Worm (Caenorhabditis elegans) whole organism, L1 larva: ENCODE data around the gene C06E1.1.

Source experiments
- C04F5.9 ChIP-seq: sonication (generic microtip); optimal IDR thresholded peaks from 2 replicates; lab custom pipeline; 2016; ENCODE audit warnings: missing genetic modification characterization, missing compliant biosample characterization
- C16A3.4 ChIP-seq: fragments of 150-350 bp; optimal IDR thresholded peaks from 2 replicates; lab custom pipeline; 2014; ENCODE audit warnings: missing biosample characterization, missing genetic modification characterization
- C34B4.2 ChIP-seq: sonication (generic microtip); optimal IDR thresholded peaks from 2 replicates; lab custom pipeline; 2017; ENCODE audit warnings: mild to moderate bottlenecking, missing genetic modification characterization, missing compliant biosample characterization
- Y116A8C.19 ChIP-seq: sonication (generic microtip); optimal IDR thresholded peaks from 2 replicates; lab custom pipeline; 2016; ENCODE audit warnings: missing compliant biosample characterization, missing genetic modification characterization, borderline replicate concordance
- alr-1 ChIP-seq: fragments of 200-800 bp; sonication (Bioruptor generic); optimal IDR thresholded peaks from 2 replicates; lab custom pipeline; 2018; ENCODE audit warnings: borderline replicate concordance, mild to moderate bottlenecking, missing genetic modification characterization, missing compliant biosample characterization
- aly-2 ChIP-seq: fragments of 150-350 bp; optimal IDR thresholded peaks from 2 replicates; lab custom pipeline; 2014; ENCODE audit warnings: missing biosample characterization, missing genetic modification characterization
- ama-1 ChIP-seq: fragments of 150-350 bp; optimal IDR thresholded peaks from 2 replicates; lab custom pipeline; 2014
- blmp-1 ChIP-seq: fragments of 150-350 bp; optimal IDR thresholded peaks from 2 replicates; lab custom pipeline; 2014; ENCODE audit warnings: missing biosample characterization, missing genetic modification characterization
- ceh-90 ChIP-seq: sonication (generic microtip); optimal IDR thresholded peaks from 2 replicates; lab custom pipeline; 2016; ENCODE audit warnings: missing genetic modification characterization, missing compliant biosample characterization
- dpl-1 ChIP-seq, 3 experiments: fragments of 150-350 bp in 2 of 3; sonication (generic microtip) in 1 of 3; optimal IDR thresholded peaks; 2 replicates each; lab custom pipeline; 2014 to 2017; ENCODE audit warnings: missing biosample characterization in 3 of 3, missing genetic modification characterization in 3 of 3, missing genetic modification reagents in 3 of 3
- elt-3 ChIP-seq, 6 experiments: fragments of 150-350 bp in 1 of 6; sonication (generic microtip); optimal IDR thresholded peaks; 2 replicates each; lab custom pipeline; 2017 to 2018; ENCODE audit warnings: missing biosample characterization in 6 of 6, missing genetic modification characterization in 6 of 6, inconsistent platforms in 1 of 6
- ets-5 ChIP-seq: fragments of 200-800 bp; sonication (Bioruptor generic); IDR thresholded peaks from 2 replicates; pipeline ENCODE4 v1.3.6; 2022; ENCODE audit warnings: missing genetic modification characterization, missing compliant biosample characterization
- fkh-4 ChIP-seq: sonication (generic microtip); optimal IDR thresholded peaks from 2 replicates; lab custom pipeline; 2016; ENCODE audit warnings: missing compliant biosample characterization, missing genetic modification characterization, borderline replicate concordance
- fkh-8 ChIP-seq: sonication (generic microtip); optimal IDR thresholded peaks from 2 replicates; lab custom pipeline; 2016; ENCODE audit warnings: mild to moderate bottlenecking, missing genetic modification characterization, missing compliant biosample characterization
- fos-1 ChIP-seq: fragments of 150-350 bp; optimal IDR thresholded peaks from 2 replicates; lab custom pipeline; 2014; ENCODE audit warnings: missing biosample characterization, missing genetic modification characterization
- hlh-17 ChIP-seq: fragments of 200-800 bp; sonication (Bioruptor generic); optimal IDR thresholded peaks from 2 replicates; lab custom pipeline; 2018; ENCODE audit warnings: missing genetic modification characterization, mild to moderate bottlenecking, missing compliant biosample characterization, moderate library complexity, borderline replicate concordance
- hlh-4 ChIP-seq: sonication (generic microtip); optimal IDR thresholded peaks from 2 replicates; lab custom pipeline; 2016; ENCODE audit warnings: mild to moderate bottlenecking, missing genetic modification characterization, missing compliant biosample characterization
- irx-1 ChIP-seq: sonication (generic microtip); optimal IDR thresholded peaks from 2 replicates; lab custom pipeline; 2016; ENCODE audit warnings: missing genetic modification characterization, missing compliant biosample characterization
- lin-13 ChIP-seq: fragments of 150-350 bp; optimal IDR thresholded peaks from 2 replicates; lab custom pipeline; 2014; ENCODE audit warnings: missing biosample characterization, missing genetic modification reagents, missing genetic modification characterization
- lin-14 ChIP-seq: fragments of 200-800 bp; sonication (Bioruptor generic); optimal IDR thresholded peaks from 2 replicates; lab custom pipeline; 2018; ENCODE audit warnings: mild to moderate bottlenecking, missing genetic modification characterization, moderate library complexity, missing compliant biosample characterization
- lin-15B ChIP-seq: fragments of 150-350 bp; sonication (generic microtip); optimal IDR thresholded peaks from 3 replicates; lab custom pipeline; 2014; ENCODE audit warnings: missing biosample characterization, missing genetic modification characterization
- lin-35 ChIP-seq, 2 experiments: fragments of 150-350 bp; optimal IDR thresholded peaks; 2 replicates each; lab custom pipeline; 2014; ENCODE audit warnings: missing biosample characterization in 2 of 2, missing genetic modification characterization in 2 of 2, missing genetic modification reagents in 2 of 2
- lir-3 ChIP-seq: sonication (generic microtip); optimal IDR thresholded peaks from 2 replicates; lab custom pipeline; 2016; ENCODE audit warnings: mild to moderate bottlenecking, missing genetic modification characterization, moderate library complexity, missing compliant biosample characterization; ENCODE audit not compliant: poor library complexity
- lsy-2 ChIP-seq, 2 experiments: fragments of 150-350 bp; optimal IDR thresholded peaks; 2 replicates each; lab custom pipeline; 2014; ENCODE audit warnings: missing biosample characterization in 2 of 2, missing genetic modification characterization in 2 of 2
- mef-2 ChIP-seq: fragments of 150-350 bp; optimal IDR thresholded peaks from 2 replicates; lab custom pipeline; 2014; ENCODE audit warnings: missing biosample characterization, missing genetic modification characterization
- nhr-12 ChIP-seq: sonication (generic microtip); optimal IDR thresholded peaks from 2 replicates; lab custom pipeline; 2017; ENCODE audit warnings: missing biosample characterization, missing genetic modification characterization
- nhr-19 ChIP-seq: fragments of 200-800 bp; sonication (Bioruptor generic); conservative IDR thresholded peaks from 2 replicates; pipeline ENCODE4 v1.3.6; 2022; ENCODE audit warnings: missing genetic modification characterization, missing compliant biosample characterization
- nhr-20 ChIP-seq: sonication (generic microtip); optimal IDR thresholded peaks from 2 replicates; lab custom pipeline; 2016; ENCODE audit warnings: mild to moderate bottlenecking, missing genetic modification characterization, missing compliant biosample characterization
- nhr-237 ChIP-seq: fragments of 150-350 bp; optimal IDR thresholded peaks from 2 replicates; lab custom pipeline; 2014; ENCODE audit warnings: missing biosample characterization, missing genetic modification characterization
- nhr-47 ChIP-seq: sonication (generic microtip); optimal IDR thresholded peaks from 2 replicates; lab custom pipeline; 2016; ENCODE audit warnings: mild to moderate bottlenecking, missing genetic modification characterization, moderate library complexity, missing compliant biosample characterization
- nhr-76 ChIP-seq: sonication (generic microtip); optimal IDR thresholded peaks from 2 replicates; lab custom pipeline; 2017; ENCODE audit warnings: missing biosample characterization, missing genetic modification characterization
- nhr-77 ChIP-seq: fragments of 150-350 bp; optimal IDR thresholded peaks from 2 replicates; lab custom pipeline; 2014; ENCODE audit warnings: missing biosample characterization, missing genetic modification characterization
- nhr-84 ChIP-seq: sonication (generic microtip); optimal IDR thresholded peaks from 2 replicates; lab custom pipeline; 2017; ENCODE audit warnings: missing biosample characterization, missing genetic modification characterization
- nhr-85 ChIP-seq: sonication (generic microtip); peaks from one replicate; lab custom pipeline; 2016; ENCODE audit warnings: missing genetic modification characterization, inconsistent platforms, missing compliant biosample characterization
- pax-3 ChIP-seq: fragments of 200-800 bp; sonication (Bioruptor generic); optimal IDR thresholded peaks from 2 replicates; lab custom pipeline; 2018; ENCODE audit warnings: mild to moderate bottlenecking, missing genetic modification characterization, moderate library complexity, missing compliant biosample characterization
- pqm-1 ChIP-seq: sonication (generic microtip); optimal IDR thresholded peaks from 3 replicates; lab custom pipeline; 2017; ENCODE audit warnings: missing biosample characterization, missing genetic modification characterization
- rnt-1 ChIP-seq: sonication (generic microtip); optimal IDR thresholded peaks from 2 replicates; lab custom pipeline; 2016; ENCODE audit warnings: mild to moderate bottlenecking, missing genetic modification characterization, moderate library complexity, missing compliant biosample characterization
- skn-1 ChIP-seq: fragments of 150-350 bp; optimal IDR thresholded peaks from 2 replicates; lab custom pipeline; 2014; ENCODE audit warnings: missing biosample characterization, missing genetic modification characterization
- snu-23 ChIP-seq: sonication (generic microtip); optimal IDR thresholded peaks from 2 replicates; lab custom pipeline; 2016; ENCODE audit warnings: missing genetic modification characterization, missing compliant biosample characterization
- sox-4 ChIP-seq: sonication (generic microtip); optimal IDR thresholded peaks from 2 replicates; lab custom pipeline; 2016; ENCODE audit warnings: missing genetic modification characterization, missing compliant biosample characterization
- sptf-1 ChIP-seq: fragments of 150-350 bp; optimal IDR thresholded peaks from 2 replicates; lab custom pipeline; 2014; ENCODE audit warnings: missing biosample characterization, missing genetic modification characterization
- tlp-1 ChIP-seq: fragments of 150-350 bp; optimal IDR thresholded peaks from 2 replicates; lab custom pipeline; 2014; ENCODE audit warnings: missing biosample characterization, missing genetic modification characterization
- unc-30 ChIP-seq: sonication (generic microtip); optimal IDR thresholded peaks from 2 replicates; lab custom pipeline; 2017; ENCODE audit warnings: missing biosample characterization, missing genetic modification characterization
- unc-98 ChIP-seq: fragments of 200-800 bp; sonication (Bioruptor generic); IDR thresholded peaks from 2 replicates; pipeline ENCODE4 v1.3.6; 2022; ENCODE audit warnings: missing genetic modification characterization, missing compliant biosample characterization
- vab-15 ChIP-seq: sonication (generic microtip); optimal IDR thresholded peaks from 2 replicates; lab custom pipeline; 2017; ENCODE audit warnings: missing genotype, mild to moderate bottlenecking, missing genetic modification characterization, missing compliant biosample characterization
- xbp-1 ChIP-seq: sonication (generic microtip); optimal IDR thresholded peaks from 2 replicates; lab custom pipeline; 2016; ENCODE audit warnings: missing genetic modification characterization, missing compliant biosample characterization
- zip-4 ChIP-seq: fragments of 200-800 bp; sonication (Bioruptor generic); optimal IDR thresholded peaks from 2 replicates; lab custom pipeline; 2018; ENCODE audit warnings: mild to moderate bottlenecking, missing genetic modification characterization, moderate library complexity, missing compliant biosample characterization
- ztf-4 ChIP-seq: fragments of 150-350 bp; optimal IDR thresholded peaks from 2 replicates; lab custom pipeline; 2014; ENCODE audit warnings: missing biosample characterization, missing genetic modification characterization

Gene C06E1.1

DNA sequence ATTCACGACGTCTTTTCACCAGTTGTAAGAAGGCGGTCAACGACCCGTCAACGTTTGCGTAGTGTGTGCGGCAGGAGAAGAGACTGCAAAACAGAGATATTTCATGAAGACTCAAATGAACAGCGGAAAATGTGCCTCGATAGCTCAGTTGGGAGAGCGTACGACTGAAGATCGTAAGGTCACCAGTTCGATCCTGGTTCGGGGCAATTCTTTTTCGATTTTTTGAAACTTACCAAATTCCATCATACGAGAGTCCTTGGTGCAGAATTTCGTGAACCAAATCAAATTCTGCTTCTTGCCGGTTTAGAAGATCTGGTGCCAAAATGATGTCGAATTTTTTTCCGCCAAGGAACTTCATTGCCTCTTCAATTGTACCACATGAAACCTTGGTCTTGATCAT, 47.3 kb downstream of the C06E1.1 start (continued):
- no peak for TF ChIP-seq blmp-1
- TF ChIP-seq mef-2 (tag; lab: Kevin White, UChicago), result no peak
- TF ChIP-seq nhr-85 (tag; lab: Kevin White, UChicago), result peak; percentile 80
- TF ChIP-seq elt-3 (tag; optimal IDR thresholded peaks at IDR 0.05; lab: Kevin White, UChicago), result no peak
- peak; percentile 46 for TF ChIP-seq snu-23 (GFP tag; lab: Kevin White, UChicago)
- no peak for TF ChIP-seq Y116A8C.19
- peak; percentile 23 to 45 for TF ChIP-seq lsy-2 (tag; optimal IDR thresholded peaks at IDR 0.05; lab: Kevin White, UChicago)
- TF ChIP-seq pqm-1, result no peak
- TF ChIP-seq fos-1, result no peak
- TF ChIP-seq fkh-4 (tag; lab: Kevin White, UChicago), result no peak
- TF ChIP-seq lir-3 (tag; lab: Kevin White, UChicago), result no peak

DNA sequence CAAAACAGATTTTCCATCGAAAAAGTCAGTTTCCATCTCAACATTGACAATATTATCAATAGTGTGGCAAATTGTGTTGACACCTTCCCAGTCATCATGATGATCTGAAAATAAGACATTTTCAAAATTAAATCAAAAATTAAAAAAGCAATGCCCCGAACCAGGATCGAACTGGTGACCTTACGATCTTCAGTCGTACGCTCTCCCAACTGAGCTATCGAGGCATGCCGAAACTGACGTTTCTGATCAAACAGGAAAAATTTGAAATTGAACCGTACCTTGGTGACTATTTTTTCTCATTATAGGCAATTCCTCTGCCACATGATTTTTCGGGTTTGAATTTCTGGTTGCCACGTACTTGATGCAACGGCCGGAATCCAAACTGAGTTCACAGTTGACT, 47.8 kb downstream of the C06E1.1 start:
- TF ChIP-seq lin-15B (tag; lab: Kevin White, UChicago) (no peak), C16A3.4 (no peak), hlh-17 (GFP tag; lab: Kevin White, UChicago) (no peak), xbp-1 (tag; lab: Kevin White, UChicago) (no peak), zip-4 (GFP tag; lab: Kevin White, UChicago) (no peak), pax-3 (tag; lab: Kevin White, UChicago) (no peak), vab-15 (tag; lab: Kevin White, UChicago) (no peak), unc-30 (tag; lab: Kevin White, UChicago) (no peak), blmp-1 (no peak), ama-1 (lab: Kevin White, UChicago) (no peak), pqm-1 (no peak)

DNA sequence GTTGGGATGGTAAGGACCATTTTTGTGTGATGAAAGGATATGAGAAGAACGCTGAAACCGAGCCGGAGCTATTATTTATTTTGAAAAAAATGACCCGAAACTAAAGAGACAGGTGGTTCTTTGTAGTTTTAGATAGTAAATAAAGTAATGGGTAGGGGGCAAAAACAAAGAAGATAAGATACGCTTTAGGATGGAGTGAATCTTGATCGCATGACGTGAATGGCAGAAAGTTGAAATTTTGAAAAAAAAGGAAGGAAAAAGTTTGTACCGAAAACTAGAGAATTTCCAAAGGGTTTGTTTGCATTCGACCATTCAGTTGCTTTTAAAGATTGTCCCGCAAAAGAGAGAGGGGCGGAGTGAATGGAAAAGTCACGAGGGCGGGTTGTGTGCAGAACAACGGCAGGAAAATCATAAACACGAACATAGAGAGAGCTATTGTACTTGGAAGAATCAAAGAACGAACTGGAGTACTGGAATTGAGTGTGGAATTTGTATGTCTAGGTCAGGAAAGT, 48.3 kb downstream of the C06E1.1 start, which contains the start of gene F22B7.9:
F22B7.9 (minus strand) TSS at position 51 of the 512 bp plus-strand sequence.
- TF ChIP-seq nhr-47 (tag; lab: Kevin White, UChicago) (peak; percentile 30), nhr-12 (tag; lab: Kevin White, UChicago) (no peak), blmp-1 (no peak), fkh-4 (tag; lab: Kevin White, UChicago) (no peak), C16A3.4 (peak; percentile 10), ama-1 (lab: Kevin White, UChicago) (peak; percentile 83), unc-98 (GFP tag; lab: Robert Waterston, UW) (no peak), ceh-90 (tag; lab: Kevin White, UChicago) (no peak), aly-2 (tag; lab: Kevin White, UChicago) (no peak), dpl-1 (GFP tag; optimal IDR thresholded peaks at IDR 0.05; lab: Kevin White, UChicago) (peak in 1 of 3 experiments; percentile 9), nhr-19 (peak; percentile 42), tlp-1 (no peak), lin-35 (GFP tag; optimal IDR thresholded peaks at IDR 0.05; lab: Kevin White, UChicago) (peak in 1 of 2 experiments; percentile 34), lin-13 (no peak), C34B4.2 (no peak), irx-1 (tag; lab: Kevin White, UChicago) (no peak), sptf-1 (no peak), rnt-1 (tag; lab: Kevin White, UChicago) (peak; percentile 11), xbp-1 (tag; lab: Kevin White, UChicago) (no peak), ztf-4 (tag; lab: Kevin White, UChicago) (no peak), fkh-8 (no peak), nhr-85 (tag; lab: Kevin White, UChicago) (peak; percentile 81), alr-1 (tag; lab: Kevin White, UChicago) (no peak), lsy-2 (tag; optimal IDR thresholded peaks at IDR 0.05; lab: Kevin White, UChicago) (peak in 1 of 2 experiments; percentile 18), nhr-84 (tag; lab: Kevin White, UChicago) (no peak), unc-30 (tag; lab: Kevin White, UChicago) (no peak), Y116A8C.19 (no peak), nhr-237 (tag; lab: Kevin White, UChicago) (no peak), lin-14 (GFP tag; lab: Kevin White, UChicago) (peak; percentile 26), nhr-20 (tag; lab: Kevin White, UChicago) (peak; percentile 71), nhr-76 (tag; lab: Kevin White, UChicago) (no peak), nhr-77 (tag; lab: Kevin White, UChicago) (peak; percentile 4), ets-5 (GFP tag; lab: Robert Waterston, UW) (no peak), vab-15 (tag; lab: Kevin White, UChicago) (no peak), sox-4 (tag; lab: Kevin White, UChicago) (no peak), C04F5.9 (no peak), skn-1 (tag; lab: Kevin White, UChicago) (peak; percentile 0), snu-23 (GFP tag; lab: Kevin White, UChicago) (peak; percentile 35), hlh-4 (tag; lab: Kevin White, UChicago) (no peak)
